Worm (Caenorhabditis elegans) whole organism, L1 larva: Measurements from ENCODE around the gene H03G16.5.
A peak's percentile ranks its signal among the peaks of the same experiment; 100 is the strongest.

Experiments used
- C04F5.9 ChIP-seq: sonication (generic microtip); optimal IDR thresholded peaks from 2 replicates; lab custom pipeline; 2016; ENCODE audit warnings: missing genetic modification characterization, missing compliant biosample characterization
- ceh-8 ChIP-seq: fragments of 200-800 bp; sonication (Bioruptor generic); optimal IDR thresholded peaks from 2 replicates; lab custom pipeline; 2018; ENCODE audit warnings: mild to moderate bottlenecking, missing genetic modification characterization, moderate library complexity, missing compliant biosample characterization
- ceh-82 ChIP-seq, 3 experiments: fragments of 150-350 bp in 1 of 3; sonication (generic microtip) in 2 of 3; optimal IDR thresholded peaks; 2 replicates each; lab custom pipeline; 2014 to 2017; ENCODE audit warnings: missing biosample characterization in 3 of 3, missing genetic modification characterization in 3 of 3
- efl-1 ChIP-seq, 4 experiments: fragments of 150-350 bp; optimal IDR thresholded peaks in 3 of 4; peaks in 1 of 4; 1 replicate in 1 of 4; 2 replicates in 3 of 4; lab custom pipeline; 2014; ENCODE audit warnings: missing biosample characterization in 2 of 4, missing genetic modification characterization in 2 of 4, missing genetic modification reagents in 2 of 4
- fos-1 ChIP-seq: fragments of 150-350 bp; optimal IDR thresholded peaks from 2 replicates; lab custom pipeline; 2014; ENCODE audit warnings: missing biosample characterization, missing genetic modification characterization
- lin-39 ChIP-seq: fragments of 150-350 bp; optimal IDR thresholded peaks from 2 replicates; lab custom pipeline; 2014; ENCODE audit warnings: missing biosample characterization, missing genetic modification reagents, missing genetic modification characterization
- nhr-237 ChIP-seq: fragments of 150-350 bp; optimal IDR thresholded peaks from 2 replicates; lab custom pipeline; 2014; ENCODE audit warnings: missing biosample characterization, missing genetic modification characterization
- nhr-47 ChIP-seq: sonication (generic microtip); optimal IDR thresholded peaks from 2 replicates; lab custom pipeline; 2016; ENCODE audit warnings: mild to moderate bottlenecking, missing genetic modification characterization, moderate library complexity, missing compliant biosample characterization
- rnt-1 ChIP-seq: sonication (generic microtip); optimal IDR thresholded peaks from 2 replicates; lab custom pipeline; 2016; ENCODE audit warnings: mild to moderate bottlenecking, missing genetic modification characterization, moderate library complexity, missing compliant biosample characterization
- skn-1 ChIP-seq: fragments of 150-350 bp; optimal IDR thresholded peaks from 2 replicates; lab custom pipeline; 2014; ENCODE audit warnings: missing biosample characterization, missing genetic modification characterization
- snu-23 ChIP-seq: sonication (generic microtip); optimal IDR thresholded peaks from 2 replicates; lab custom pipeline; 2016; ENCODE audit warnings: missing genetic modification characterization, missing compliant biosample characterization
- sptf-1 ChIP-seq: fragments of 150-350 bp; optimal IDR thresholded peaks from 2 replicates; lab custom pipeline; 2014; ENCODE audit warnings: missing biosample characterization, missing genetic modification characterization
- unc-98 ChIP-seq: fragments of 200-800 bp; sonication (Bioruptor generic); IDR thresholded peaks from 2 replicates; pipeline ENCODE4 v1.3.6; 2022; ENCODE audit warnings: missing genetic modification characterization, missing compliant biosample characterization

DNA sequence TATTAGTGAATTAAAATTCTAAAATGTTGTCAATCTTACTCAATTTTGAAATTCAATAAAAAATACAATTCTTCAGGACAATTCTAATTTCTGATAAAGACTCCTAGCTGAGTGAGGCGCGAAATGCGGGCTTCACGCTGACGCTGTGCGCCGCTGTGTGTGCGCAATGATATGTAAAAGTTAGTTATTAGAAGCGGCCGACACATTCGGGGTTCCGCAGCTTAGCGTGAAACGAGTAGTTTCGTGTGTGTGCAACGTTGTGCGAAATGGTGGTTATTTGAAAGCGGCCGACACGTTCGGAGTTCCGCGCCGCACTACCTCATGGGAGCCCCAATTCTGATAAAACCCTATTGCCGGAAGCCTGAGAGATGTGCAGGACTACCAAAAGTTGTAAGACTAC, 18.5 kb upstream of the H03G16.5 start:
- no peak for TF ChIP-seq rnt-1 (tag; lab: Kevin White, UChicago)
- TF ChIP-seq nhr-237 (tag; lab: Kevin White, UChicago) = no peak
- TF ChIP-seq skn-1 (tag; lab: Kevin White, UChicago) = no peak
- no peak for TF ChIP-seq ceh-8
- TF ChIP-seq nhr-47 (tag; lab: Kevin White, UChicago) = no peak
- TF ChIP-seq fos-1 = no peak
- no peak for TF ChIP-seq unc-98 (GFP tag; lab: Robert Waterston, UW)
- TF ChIP-seq sptf-1 (tag; lab: Kevin White, UChicago) = no peak
- TF ChIP-seq ceh-82 (tag; optimal IDR thresholded peaks at IDR 0.05; lab: Kevin White, UChicago) = no peak
- TF ChIP-seq C04F5.9 (tag; lab: Kevin White, UChicago) = no peak
- TF ChIP-seq lin-39 (tag; lab: Kevin White, UChicago) = no peak
- no peak for TF ChIP-seq snu-23
- TF ChIP-seq efl-1 (optimal IDR thresholded peaks at IDR 0.05; lab: Kevin White, UChicago) = no peak
- peak in 1 of 2 experiments; percentile 53 for TF ChIP-seq efl-1 (GFP tag; optimal IDR thresholded peaks at IDR 0.05 in 1 of 2; lab: Kevin White, UChicago)
